Worm (Caenorhabditis elegans): ENCODE results near the gene ZK1010.8.

Gene ZK1010.8

DNA sequence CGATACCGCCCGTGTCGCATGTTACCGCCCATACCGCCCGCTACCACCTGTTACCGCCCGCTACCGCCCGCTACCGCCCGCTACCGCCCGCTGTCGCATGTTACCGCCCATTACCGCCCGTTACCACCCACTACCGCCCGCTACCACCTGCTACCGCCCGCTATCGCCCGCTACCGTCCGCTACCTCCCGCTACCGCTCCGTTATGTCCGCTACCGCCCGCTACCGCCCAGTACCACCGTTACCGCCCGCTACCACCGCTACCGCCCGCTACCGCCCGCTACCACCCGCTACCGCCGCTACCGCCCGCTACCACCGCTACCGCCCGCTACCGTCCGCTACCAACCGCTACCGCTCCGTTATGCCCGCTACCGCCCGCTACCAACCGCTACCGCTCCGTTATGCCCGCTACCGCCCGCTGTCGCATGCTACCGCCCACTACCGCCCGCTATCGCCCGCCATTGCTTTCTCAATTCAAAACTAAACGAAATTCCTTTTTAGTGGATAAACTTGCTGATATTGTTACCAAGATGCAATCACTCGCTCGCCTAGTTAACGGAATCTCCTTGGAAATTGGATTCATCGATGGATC, 32.1 kb upstream of the ZK1010.8 start (continued):
- TF ChIP-seq Y53F4B.3 (GFP tag; IDR thresholded peaks at IDR 0.05), result no peak
- TF ChIP-seq die-1 (tag; optimal IDR thresholded peaks at IDR 0.05), result no peak
- TF ChIP-seq madf-8 (GFP tag; conservative IDR thresholded peaks at IDR 0.05), result no peak
- TF ChIP-seq F33H1.4 (GFP tag; IDR thresholded peaks at IDR 0.05), result peak; percentile 11; the same call in 1 of the 2 replicates
- no peak for TF ChIP-seq cebp-1 (GFP tag; IDR thresholded peaks at IDR 0.05)
- TF ChIP-seq cebp-1 (tag; optimal IDR thresholded peaks at IDR 0.05), result no peak
- TF ChIP-seq ets-4 (GFP tag; optimal IDR thresholded peaks at IDR 0.05), result peak; percentile 35
- no peak for TF ChIP-seq rpc-1 (optimal IDR thresholded peaks at IDR 0.05)
- no peak for TF ChIP-seq rpc-1 (tag; optimal IDR thresholded peaks at IDR 0.05)
- no peak for TF ChIP-seq B0261.1 (tag; optimal IDR thresholded peaks at IDR 0.05)
- TF ChIP-seq tlf-1 (GFP tag; optimal IDR thresholded peaks at IDR 0.05), result no peak
- no peak for TF ChIP-seq ztf-26 (tag; optimal IDR thresholded peaks at IDR 0.05)
- TF ChIP-seq Y95B8A.8 (GFP tag; IDR thresholded peaks at IDR 0.05), result no peak
- TF ChIP-seq ztf-22 (GFP tag; optimal IDR thresholded peaks at IDR 0.05), result no peak
- TF ChIP-seq egl-44 (GFP tag; IDR thresholded peaks at IDR 0.05), result 0 out of 2 replicates have a peak, but pooled peaks have one; percentile 11
- no peak for TF ChIP-seq lir-1 (GFP tag; conservative IDR thresholded peaks at IDR 0.05)
- TF ChIP-seq nhr-90 (tag; optimal IDR thresholded peaks at IDR 0.05), result no peak
- TF ChIP-seq sea-2 (GFP tag; IDR thresholded peaks at IDR 0.05), result no peak
- peak; percentile 11; the same call in 1 of the 2 replicates for TF ChIP-seq aptf-2 (GFP tag; conservative IDR thresholded peaks at IDR 0.05)
- TF ChIP-seq nhr-27 (tag; optimal IDR thresholded peaks at IDR 0.05), result no peak
- no peak for TF ChIP-seq snpc-1.3 (tag; optimal IDR thresholded peaks at IDR 0.05; ENCODE audit: insufficient read depth)
- peak; percentile 49 for TF ChIP-seq F52B5.7 (tag; optimal IDR thresholded peaks at IDR 0.05)
- TF ChIP-seq efl-1 (GFP tag; optimal IDR thresholded peaks at IDR 0.05), result no peak
- peak; percentile 97 for TF ChIP-seq egrh-3 (GFP tag; IDR thresholded peaks at IDR 0.05)
- no peak for TF ChIP-seq ztf-18 (tag; optimal IDR thresholded peaks at IDR 0.05)
- peak; percentile 91 for TF ChIP-seq zfh-2 (GFP tag; conservative IDR thresholded peaks at IDR 0.05)
- no peak for TF ChIP-seq B0336.3 (GFP tag; IDR thresholded peaks at IDR 0.05)
- 0 out of 2 replicates have a peak, but pooled peaks have one; percentile 54 for TF ChIP-seq ztf-28 (GFP tag; IDR thresholded peaks at IDR 0.05)
- TF ChIP-seq ztf-25 (GFP tag; IDR thresholded peaks at IDR 0.05), result 0 out of 2 replicates have a peak, but pooled peaks have one; percentile 12
- TF ChIP-seq attf-5 (GFP tag; optimal IDR thresholded peaks at IDR 0.05), result no peak
- no peak for TF ChIP-seq fkh-3 (tag; optimal IDR thresholded peaks at IDR 0.05)
- TF ChIP-seq F49E8.2 (tag; optimal IDR thresholded peaks at IDR 0.05; ENCODE audit: insufficient read depth), result no peak
- TF ChIP-seq T26A5.8 (tag; optimal IDR thresholded peaks at IDR 0.05), result no peak
- TF ChIP-seq nhr-120 (GFP tag; IDR thresholded peaks at IDR 0.05), result 0 out of 2 replicates have a peak, but pooled peaks have one; percentile 39
- TF ChIP-seq F57C9.4 (tag; optimal IDR thresholded peaks at IDR 0.05), result no peak
- no peak for TF ChIP-seq tbx-9 (tag; optimal IDR thresholded peaks at IDR 0.05; ENCODE audit: borderline replicate concordance)
- TF ChIP-seq nfya-2 (GFP tag; IDR thresholded peaks at IDR 0.05), result no peak
- TF ChIP-seq nhr-179 (tag; optimal IDR thresholded peaks at IDR 0.05), result no peak
- TF ChIP-seq lin-35 (GFP tag; optimal IDR thresholded peaks at IDR 0.05), result no peak
- peak; percentile 34; the same call in 1 of the 2 replicates for TF ChIP-seq K11D2.4 (GFP tag; IDR thresholded peaks at IDR 0.05)
- no peak for TF ChIP-seq tbp1 (GFP tag; optimal IDR thresholded peaks at IDR 0.05)
- 0 out of 2 replicates have a peak, but pooled peaks have one; percentile 7 for TF ChIP-seq attf-3 (GFP tag; conservative IDR thresholded peaks at IDR 0.05)
- TF ChIP-seq cebp-2 (GFP tag; IDR thresholded peaks at IDR 0.05), result no peak
- TF ChIP-seq let-526 (GFP tag; IDR thresholded peaks at IDR 0.05), result 0 out of 2 replicates have a peak, but pooled peaks have one; percentile 39
- TF ChIP-seq B0035.1 (tag; optimal IDR thresholded peaks at IDR 0.05), result no peak
- no peak for TF ChIP-seq ceh-79 (tag; optimal IDR thresholded peaks at IDR 0.05)
- no peak for TF ChIP-seq C17E4.6 (GFP tag; IDR thresholded peaks at IDR 0.05)
- TF ChIP-seq lag-1 (GFP tag; IDR thresholded peaks at IDR 0.05), result no peak
- no peak for TF ChIP-seq zim-3 (tag; optimal IDR thresholded peaks at IDR 0.05)
